Worm (Caenorhabditis elegans) whole organism, L2 larva: Measurements from ENCODE around the gene H35B03.2.

ENCODE experiments used
- R02D3.7 ChIP-seq: fragments of 150-350 bp; optimal IDR thresholded peaks from 2 replicates; lab custom pipeline; 2014; ENCODE audit warnings: missing biosample characterization, missing genetic modification characterization
- aly-2 ChIP-seq: fragments of 150-350 bp; optimal IDR thresholded peaks from 2 replicates; lab custom pipeline; 2014; ENCODE audit warnings: missing biosample characterization, missing genetic modification characterization
- ama-1 ChIP-seq: fragments of 150-350 bp; optimal IDR thresholded peaks from 2 replicates; lab custom pipeline; 2018; ENCODE audit warnings: inconsistent platforms
- blmp-1 ChIP-seq: sonication (generic microtip); optimal IDR thresholded peaks from 2 replicates; lab custom pipeline; 2017; ENCODE audit warnings: missing genetic modification characterization, mild to moderate bottlenecking, missing compliant biosample characterization, antibody characterized with exemption, moderate library complexity; ENCODE audit not compliant: insufficient read depth
- gmeb-1 ChIP-seq: fragments of 150-350 bp; optimal IDR thresholded peaks from 2 replicates; lab custom pipeline; 2014; ENCODE audit warnings: missing biosample characterization, missing genetic modification characterization
- nhr-77 ChIP-seq: fragments of 150-350 bp; optimal IDR thresholded peaks from 2 replicates; lab custom pipeline; 2014; ENCODE audit warnings: missing biosample characterization, missing genetic modification characterization
- unc-39 ChIP-seq: fragments of 150-350 bp; optimal IDR thresholded peaks from 2 replicates; lab custom pipeline; 2014; ENCODE audit warnings: missing biosample characterization, missing genetic modification characterization

DNA sequence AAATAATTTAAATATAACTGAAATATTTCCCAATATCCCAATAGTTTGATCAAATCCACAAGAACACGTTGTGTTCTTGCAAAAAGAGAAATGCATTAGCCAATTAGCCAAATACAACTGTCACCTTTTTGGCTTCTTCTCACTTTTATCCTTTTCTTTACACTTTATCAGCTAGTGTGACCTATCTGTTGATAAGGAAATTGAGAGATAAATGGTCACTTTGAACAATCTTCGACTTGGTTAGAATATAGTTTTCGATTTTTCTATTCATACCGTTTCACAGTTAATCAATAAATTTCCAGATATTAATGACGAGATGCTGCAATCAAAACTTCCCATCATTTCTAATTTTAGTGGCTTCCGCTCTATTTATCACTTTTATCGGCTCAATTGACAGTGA lies 22.7 kb downstream of the H35B03.2 start, which contains the start of gene C55C3.1:
- TF ChIP-seq aly-2 (tag; lab: Kevin White, UChicago) (no peak), nhr-77 (tag; lab: Kevin White, UChicago) (no peak), gmeb-1 (tag; lab: Kevin White, UChicago) (no peak), R02D3.7 (tag; lab: Kevin White, UChicago) (no peak), unc-39 (tag; lab: Kevin White, UChicago) (no peak), blmp-1 (tag; lab: Kevin White, UChicago) (no peak), ama-1 (lab: Kevin White, UChicago) (no peak)
